Fruit fly (Drosophila melanogaster): ENCODE data around the gene Or2a.

Or2a gene

DNA sequence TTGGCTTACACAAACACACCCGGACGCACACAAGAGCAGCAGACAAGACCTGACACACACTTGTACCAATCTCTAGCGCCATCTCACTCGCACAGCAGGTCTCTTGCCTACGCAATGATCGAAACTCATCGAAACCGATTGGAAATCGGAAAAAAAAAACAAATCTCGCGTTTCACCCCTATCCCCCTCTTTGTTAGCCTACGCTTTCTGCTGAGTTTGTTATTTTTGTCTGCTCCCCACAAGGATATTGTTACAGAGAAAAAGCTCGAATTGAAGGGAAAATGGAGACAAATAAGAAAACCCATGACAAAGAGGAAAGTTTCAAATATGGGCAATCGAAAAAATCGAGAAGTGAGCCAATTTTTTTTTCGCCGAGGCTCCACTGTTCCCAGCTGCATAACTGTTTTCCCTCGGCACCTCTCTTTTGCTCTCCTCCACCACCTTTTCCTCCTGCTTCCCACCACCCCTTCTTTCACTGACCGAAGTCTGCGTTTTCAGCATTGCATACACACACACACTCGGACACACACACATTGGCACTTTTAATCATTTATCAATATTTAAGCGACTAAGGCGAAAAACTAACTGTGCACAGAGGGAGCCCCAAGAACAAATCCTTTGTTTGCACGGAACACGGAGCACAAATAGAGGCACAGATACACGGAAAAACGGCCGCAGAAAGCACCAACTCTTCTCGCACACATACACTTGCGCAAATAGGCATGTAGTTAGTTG is 24.0 kb downstream of the Or2a start (continued):
- TF ChIP-seq Aef1 (GFP tag; IDR thresholded peaks at IDR 0.05) = 0 out of 3 replicates have a peak, but pooled peaks have one; percentile 5
- peak; percentile 7 for TF ChIP-seq mirr (GFP tag; optimal IDR thresholded peaks at IDR 0.05)
- TF ChIP-seq ash1 (GFP tag; optimal IDR thresholded peaks at IDR 0.05) = no peak
- no peak for TF ChIP-seq BEAF-32 (GFP tag; optimal IDR thresholded peaks at IDR 0.05)
- no peak for TF ChIP-seq CG10267 (tag; optimal IDR thresholded peaks at IDR 0.05)
- TF ChIP-seq Antp (GFP tag; optimal IDR thresholded peaks at IDR 0.05) = no peak
- no peak for TF ChIP-seq CG16779 (GFP tag; IDR thresholded peaks at IDR 0.05)
- no peak for TF ChIP-seq Dek (tag; optimal IDR thresholded peaks at IDR 0.05)
- TF ChIP-seq Spps (tag; optimal IDR thresholded peaks at IDR 0.05) = no peak
- no peak for TF ChIP-seq Jarid2 (GFP tag; optimal IDR thresholded peaks at IDR 0.05)
- no peak for TF ChIP-seq Usf (GFP tag; optimal IDR thresholded peaks at IDR 0.05)
- no peak for TF ChIP-seq CG12942 (GFP tag; optimal IDR thresholded peaks at IDR 0.05)
- no peak for TF ChIP-seq ewg (GFP tag; optimal IDR thresholded peaks at IDR 0.05)
- TF ChIP-seq gcm (GFP tag; optimal IDR thresholded peaks at IDR 0.05) = no peak
- no peak for TF ChIP-seq Opbp (GFP tag; IDR thresholded peaks at IDR 0.05; ENCODE audit: partially characterized antibody)
- TF ChIP-seq CG4360 (GFP tag; IDR thresholded peaks at IDR 0.05) = no peak
- peak; percentile 8 for TF ChIP-seq YL-1 (GFP tag; optimal IDR thresholded peaks at IDR 0.05)
- TF ChIP-seq HLH3B (GFP tag; IDR thresholded peaks at IDR 0.05) = no peak
- TF ChIP-seq gt (GFP tag; IDR thresholded peaks at IDR 0.05) = no peak
- no peak for TF ChIP-seq CG7786 (GFP tag; optimal IDR thresholded peaks at IDR 0.05)
- no peak for TF ChIP-seq CG11504 (tag; optimal IDR thresholded peaks at IDR 0.05)
- no peak for TF ChIP-seq croc (GFP tag; conservative IDR thresholded peaks at IDR 0.05)
- TF ChIP-seq CG15696 (tag; optimal IDR thresholded peaks at IDR 0.05) = peak; percentile 13
- no peak for TF ChIP-seq CG6254 (GFP tag; optimal IDR thresholded peaks at IDR 0.05)
- peak; percentile 58 for TF ChIP-seq Med (GFP tag)
- peak; percentile 61 for TF ChIP-seq sqz (GFP tag; optimal IDR thresholded peaks at IDR 0.05)
- TF ChIP-seq Kr (GFP tag; optimal IDR thresholded peaks at IDR 0.05) = peak; percentile 58
- no peak for TF ChIP-seq odd (GFP tag; optimal IDR thresholded peaks at IDR 0.05)
- peak; percentile 51 for TF ChIP-seq sens (GFP tag)
- no peak for TF ChIP-seq CG14014 (GFP tag; IDR thresholded peaks at IDR 0.05)
- no peak for TF ChIP-seq fd64A (GFP tag; optimal IDR thresholded peaks at IDR 0.05)
- TF ChIP-seq CG14710 (tag; optimal IDR thresholded peaks at IDR 0.05) = no peak
- TF ChIP-seq CG11723 (GFP tag; optimal IDR thresholded peaks at IDR 0.05) = no peak
- TF ChIP-seq CG16863 (GFP tag; optimal IDR thresholded peaks at IDR 0.05) = no peak
- no peak for TF ChIP-seq corto (GFP tag; optimal IDR thresholded peaks at IDR 0.05)
- no peak for TF ChIP-seq Oli (tag; optimal IDR thresholded peaks at IDR 0.05)
- TF ChIP-seq D (optimal IDR thresholded peaks at IDR 0.05) = no peak
- peak; percentile 32 for TF ChIP-seq D (GFP tag; optimal IDR thresholded peaks at IDR 0.05)
- TF ChIP-seq HHEX (GFP tag; optimal IDR thresholded peaks at IDR 0.05) = no peak
- TF ChIP-seq caup (GFP tag; optimal IDR thresholded peaks at IDR 0.05; ENCODE audit: severe bottlenecking) = no peak
- TF ChIP-seq Fer1 (GFP tag; optimal IDR thresholded peaks at IDR 0.05) = no peak
- TF ChIP-seq CG10274 (GFP tag; optimal IDR thresholded peaks at IDR 0.05) = no peak
- TF ChIP-seq CG12155 (GFP tag; optimal IDR thresholded peaks at IDR 0.05) = no peak
- TF ChIP-seq tll (GFP tag; optimal IDR thresholded peaks at IDR 0.05) = no peak
- TF ChIP-seq CG5245 (GFP tag; optimal IDR thresholded peaks at IDR 0.05) = no peak
- no peak for TF ChIP-seq CG18599 (GFP tag; optimal IDR thresholded peaks at IDR 0.05)
- TF ChIP-seq pb (GFP tag; optimal IDR thresholded peaks at IDR 0.05) = no peak
- TF ChIP-seq GATAe (GFP tag; conservative IDR thresholded peaks at IDR 0.05) = no peak
- no peak for TF ChIP-seq CG14050 (GFP tag; IDR thresholded peaks at IDR 0.05)
- no peak for TF ChIP-seq dati (GFP tag; IDR thresholded peaks at IDR 0.05)
